Fruit fly (Drosophila melanogaster): ENCODE results near the gene Mur29B.

Mur29B gene

DNA sequence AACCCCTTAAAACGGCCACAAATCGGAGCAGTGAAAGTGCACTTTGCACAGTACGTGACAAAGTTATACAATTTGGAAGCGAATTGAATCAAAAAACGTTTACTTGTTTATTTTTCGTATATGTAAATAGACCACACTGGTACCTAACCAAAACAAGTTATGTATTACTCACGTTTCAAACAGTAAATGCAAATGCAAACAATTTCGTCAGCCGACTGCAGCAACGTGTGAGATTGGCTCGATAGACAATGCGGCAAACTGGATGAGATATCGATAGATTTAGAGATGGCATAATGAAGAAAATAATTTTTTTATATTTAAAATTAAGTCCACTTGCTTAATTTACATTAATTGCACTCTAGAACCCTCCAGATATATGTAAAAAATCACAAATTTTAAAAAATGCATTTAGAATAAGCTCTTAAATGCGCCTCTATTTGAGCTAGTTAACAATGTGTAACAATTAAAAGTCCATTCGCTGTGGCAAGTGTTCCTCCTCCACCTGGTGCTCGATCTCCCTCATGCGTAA lies 29.6 kb downstream of the Mur29B start, which contains the start of gene AlaRS (continued):
- TF ChIP-seq Dbx (GFP tag; IDR thresholded peaks at IDR 0.05) (0 out of 3 replicates have a peak, but pooled peaks have one; percentile 6), CG1603 (tag; optimal IDR thresholded peaks at IDR 0.05) (peak; percentile 28), lola (GFP tag; optimal IDR thresholded peaks at IDR 0.05) (peak in 1 of 3 experiments; percentile 29), CG30020 (tag; optimal IDR thresholded peaks at IDR 0.05) (peak; percentile 54), Sry-β (GFP tag; optimal IDR thresholded peaks at IDR 0.05) (no peak), nom (GFP tag; optimal IDR thresholded peaks at IDR 0.05) (peak; percentile 34), Ssrp (tag; optimal IDR thresholded peaks at IDR 0.05) (peak; percentile 4), CG10274 (GFP tag; optimal IDR thresholded peaks at IDR 0.05) (no peak), pan (optimal IDR thresholded peaks at IDR 0.05) (no peak), pan (GFP tag; optimal IDR thresholded peaks at IDR 0.05 in 1 of 2, IDR thresholded peaks at IDR 0.05 in 1 of 2) (peak in 1 of 2 experiments; percentile 43), Ets97D (GFP tag; optimal IDR thresholded peaks at IDR 0.05) (peak; percentile 10), chif (GFP tag; optimal IDR thresholded peaks at IDR 0.05) (no peak), lab (GFP tag; optimal IDR thresholded peaks at IDR 0.05) (peak; percentile 27), ac (GFP tag; optimal IDR thresholded peaks at IDR 0.05) (no peak), tx (GFP tag; optimal IDR thresholded peaks at IDR 0.05) (no peak), NK7.1 (GFP tag; optimal IDR thresholded peaks at IDR 0.05) (no peak), Fer3 (tag; optimal IDR thresholded peaks at IDR 0.05) (peak; percentile 12), CG7271 (tag; optimal IDR thresholded peaks at IDR 0.05) (no peak), CG12236 (GFP tag; optimal IDR thresholded peaks at IDR 0.05) (no peak), Nf-YB (GFP tag; optimal IDR thresholded peaks at IDR 0.05) (peak; percentile 1), zen (tag; optimal IDR thresholded peaks at IDR 0.05) (peak; percentile 25), Ets65A (GFP tag) (no peak), nerfin-2 (GFP tag; IDR thresholded peaks at IDR 0.05; ENCODE audit: partially characterized antibody) (peak; percentile 36; the same call in 1 of the 2 replicates), sens (GFP tag) (peak; percentile 88), Lpt (GFP tag; optimal IDR thresholded peaks at IDR 0.05) (no peak), CG2875 (GFP tag; optimal IDR thresholded peaks at IDR 0.05) (peak; percentile 2), slbo (GFP tag; IDR thresholded peaks at IDR 0.05) (peak; percentile 37; the same call in 1 of the 2 replicates), NfI (GFP tag; optimal IDR thresholded peaks at IDR 0.05) (peak; percentile 4), Ptx1 (GFP tag; IDR thresholded peaks at IDR 0.05) (0 out of 2 replicates have a peak, but pooled peaks have one; percentile 7), tgo (GFP tag; IDR thresholded peaks at IDR 0.05) (peak; percentile 13; the same call in 1 of the 3 replicates), Six4 (GFP tag; optimal IDR thresholded peaks at IDR 0.05) (peak; percentile 18), crp (GFP tag; optimal IDR thresholded peaks at IDR 0.05) (peak in 1 of 2 experiments; percentile 4), CG16813 (GFP tag; IDR thresholded peaks at IDR 0.05; ENCODE audit: partially characterized antibody) (peak; percentile 42; the same call in 1 of the 3 replicates), so (GFP tag; IDR thresholded peaks at IDR 0.05) (no peak), ci (GFP tag; IDR thresholded peaks at IDR 0.05) (peak; percentile 40; the same call in 1 of the 3 replicates), crol (GFP tag; IDR thresholded peaks at IDR 0.05) (no peak), vfl (GFP tag; optimal IDR thresholded peaks at IDR 0.05) (peak; percentile 11), CG13775 (GFP tag; optimal IDR thresholded peaks at IDR 0.05) (peak; percentile 44), Spps (tag; optimal IDR thresholded peaks at IDR 0.05) (peak; percentile 23), CG34376 (GFP tag; optimal IDR thresholded peaks at IDR 0.05) (peak; percentile 41), MBD-R2 (GFP tag; IDR thresholded peaks at IDR 0.05) (peak; percentile 72), Sry-δ (GFP tag; optimal IDR thresholded peaks at IDR 0.05) (peak; percentile 71), CG12104 (GFP tag; optimal IDR thresholded peaks at IDR 0.05) (no peak), Hmx (GFP tag; optimal IDR thresholded peaks at IDR 0.05) (no peak), CG15269 (tag; optimal IDR thresholded peaks at IDR 0.05) (peak; percentile 39), CG17612 (GFP tag; IDR thresholded peaks at IDR 0.05) (no peak), CG10147 (GFP tag; optimal IDR thresholded peaks at IDR 0.05) (peak; percentile 21), D (optimal IDR thresholded peaks at IDR 0.05) (no peak), D (GFP tag; optimal IDR thresholded peaks at IDR 0.05) (peak; percentile 19), HmgZ (tag; optimal IDR thresholded peaks at IDR 0.05) (peak; percentile 29)
